Worm (Caenorhabditis elegans) whole organism, L4 larva: Measurements from ENCODE around the gene cng-1.

Experiments used
- ceh-44 ChIP-seq: fragments of 200-800 bp; sonication (Bioruptor generic); IDR thresholded peaks from 2 replicates; pipeline ENCODE4 v1.3.6; 2022; ENCODE audit warnings: missing genetic modification reagents, missing genetic modification characterization, missing compliant biosample characterization
- jun-1 ChIP-seq: fragments of 150-350 bp; optimal IDR thresholded peaks from 2 replicates; lab custom pipeline; 2014; ENCODE audit warnings: missing biosample characterization, missing genetic modification reagents, missing genetic modification characterization
- lin-15B ChIP-seq: fragments of 150-350 bp; sonication (generic microtip); optimal IDR thresholded peaks from 3 replicates; lab custom pipeline; 2014; ENCODE audit warnings: missing biosample characterization, missing genetic modification characterization
- nhr-28 ChIP-seq: fragments of 150-350 bp; optimal IDR thresholded peaks from 2 replicates; lab custom pipeline; 2014; ENCODE audit warnings: missing biosample characterization, missing genetic modification characterization
- pha-4 ChIP-seq, 2 experiments: fragments of 150-350 bp in 1 of 2; fragments of 200-800 bp in 1 of 2; sonication (Bioruptor generic) in 1 of 2; IDR thresholded peaks in 1 of 2; optimal IDR thresholded peaks in 1 of 2; 2 replicates each; pipeline versions ENCODE4 v1.3.6 to Lab custom; 2014 to 2022; ENCODE audit warnings: missing genetic modification characterization in 2 of 2, missing genetic modification reagents in 2 of 2, missing biosample characterization in 1 of 2, missing compliant biosample characterization in 1 of 2
- snpc-4 ChIP-seq: fragments of 150-350 bp; optimal IDR thresholded peaks from 2 replicates; lab custom pipeline; 2014; ENCODE audit warnings: missing biosample characterization, missing genetic modification characterization
- zag-1 ChIP-seq: fragments of 150-350 bp; optimal IDR thresholded peaks from 2 replicates; lab custom pipeline; 2014; ENCODE audit warnings: missing biosample characterization, missing genetic modification characterization
- zfp-3 ChIP-seq: fragments of 200-800 bp; sonication (Bioruptor generic); conservative IDR thresholded peaks from 2 replicates; pipeline ENCODE4 v1.3.6; 2022; ENCODE audit warnings: missing genetic modification reagents, missing genetic modification characterization, missing compliant biosample characterization
- zip-2 ChIP-seq: fragments of 150-350 bp; optimal IDR thresholded peaks from 2 replicates; lab custom pipeline; 2014; ENCODE audit warnings: missing biosample characterization, missing genetic modification characterization

DNA sequence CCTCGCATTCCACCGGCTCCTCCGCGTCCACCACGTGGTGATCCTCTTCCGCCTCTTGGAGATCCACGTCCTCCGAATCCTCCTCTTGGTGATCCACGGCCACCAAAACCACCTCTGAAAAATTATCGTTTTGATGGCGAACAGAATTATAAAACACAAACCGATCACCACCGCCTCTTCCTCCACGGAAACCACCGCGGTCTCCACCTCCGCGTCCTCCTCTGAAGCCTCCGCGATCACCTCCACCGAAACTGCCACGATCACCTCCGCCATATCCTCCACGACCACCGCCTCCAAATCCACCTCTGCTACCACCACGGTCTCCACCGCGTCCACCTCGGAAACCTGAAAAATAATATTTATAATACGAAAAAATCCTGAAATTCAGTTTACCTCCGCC lies 29.7 kb downstream of the cng-1 start:
- TF ChIP-seq nhr-28 (tag; lab: Kevin White, UChicago) (no peak), zip-2 (tag; lab: Kevin White, UChicago) (no peak), zag-1 (no peak), snpc-4 (tag; lab: Kevin White, UChicago) (no peak), pha-4 (GFP tag; IDR thresholded peaks at IDR 0.05; lab: Robert Waterston, UW) (no peak), pha-4 (tag; optimal IDR thresholded peaks at IDR 0.05; lab: Kevin White, UChicago) (no peak), jun-1 (no peak), zfp-3 (GFP tag; lab: Robert Waterston, UW) (no peak), ceh-44 (GFP tag; lab: Robert Waterston, UW) (no peak), lin-15B (tag; lab: Kevin White, UChicago) (no peak)
